Worm (Caenorhabditis elegans): Measurements from ENCODE around the gene lbp-7.

Gene lbp-7

ce11 chrV:13892457-13893375 lies 13.4 kb downstream of the lbp-7 start, which contains the start of gene sptl-3:
Gene sptl-3 (plus strand): TSS chrV:13893325.
- TF ChIP-seq flt-1 (GFP tag; IDR thresholded peaks at IDR 0.05): no peak

ce11 chrV:13893583-13893982 lies 14.2 kb downstream of the lbp-7 start:
- TF ChIP-seq tbx-37 (GFP tag; conservative IDR thresholded peaks at IDR 0.05) (no peak), ama-1 (optimal IDR thresholded peaks at IDR 0.05) (no peak), hmg-4 (GFP tag; optimal IDR thresholded peaks at IDR 0.05) (no peak), sea-1 (GFP tag; conservative IDR thresholded peaks at IDR 0.05) (no peak)

- TF ChIP-seq pes-1 (GFP tag; IDR thresholded peaks at IDR 0.05) (no peak), hnd-1 (tag; optimal IDR thresholded peaks at IDR 0.05) (no peak), scrt-1 (GFP tag; IDR thresholded peaks at IDR 0.05) (no peak), tbx-37 (GFP tag; conservative IDR thresholded peaks at IDR 0.05) (no peak)
Observed at ce11 chrV:13898356-13898755, 19.0 kb downstream of the lbp-7 start, which contains the start of gene cyp-35C1. Gene cyp-35C1 (minus strand): TSS chrV:13898487.

ce11 chrV:13899213-13899612 lies 19.9 kb downstream of the lbp-7 start, which contains the start of gene oac-3:
Gene oac-3 (plus strand): TSS chrV:13899513.
- TF ChIP-seq ceh-36 (tag; optimal IDR thresholded peaks at IDR 0.05) (no peak), F13C5.2 (tag; optimal IDR thresholded peaks at IDR 0.05) (no peak), hnd-1 (tag; optimal IDR thresholded peaks at IDR 0.05) (no peak), aly-1 (tag; optimal IDR thresholded peaks at IDR 0.05) (no peak), hmg-4 (GFP tag; optimal IDR thresholded peaks at IDR 0.05) (no peak), tbx-11 (GFP tag; IDR thresholded peaks at IDR 0.05) (no peak), flt-1 (GFP tag; IDR thresholded peaks at IDR 0.05) (no peak), ceh-13 (GFP tag; optimal IDR thresholded peaks at IDR 0.05) (no peak)

- TF ChIP-seq scrt-1 (GFP tag; IDR thresholded peaks at IDR 0.05): no peak
- no peak for TF ChIP-seq pes-1 (GFP tag; IDR thresholded peaks at IDR 0.05)
- TF ChIP-seq ceh-36 (tag; optimal IDR thresholded peaks at IDR 0.05): no peak
- TF ChIP-seq hmbx-1 (tag; optimal IDR thresholded peaks at IDR 0.05): no peak
- TF ChIP-seq sea-1 (GFP tag; conservative IDR thresholded peaks at IDR 0.05): no peak
- no peak for TF ChIP-seq tra-4 (tag; optimal IDR thresholded peaks at IDR 0.05)
- TF ChIP-seq aly-1 (tag; optimal IDR thresholded peaks at IDR 0.05): no peak
Observed at ce11 chrV:13902495-13902894, 23.1 kb downstream of the lbp-7 start, which contains the start of gene C06B3.1. Gene C06B3.1 (plus strand): TSS chrV:13902795.

ce11 chrV:13904446-13904845 lies 25.1 kb downstream of the lbp-7 start, which contains the start of gene stdh-3:
Gene stdh-3 (plus strand): TSS chrV:13904611.
- TF ChIP-seq ama-1 (optimal IDR thresholded peaks at IDR 0.05) (no peak), ets-7 (tag; optimal IDR thresholded peaks at IDR 0.05) (no peak), pes-1 (GFP tag; IDR thresholded peaks at IDR 0.05) (no peak), hnd-1 (tag; optimal IDR thresholded peaks at IDR 0.05) (no peak)

- TF ChIP-seq scrt-1 (GFP tag; IDR thresholded peaks at IDR 0.05): no peak
- TF ChIP-seq sea-1 (GFP tag; conservative IDR thresholded peaks at IDR 0.05): no peak
- no peak for TF ChIP-seq hmg-4 (GFP tag; optimal IDR thresholded peaks at IDR 0.05)
- no peak for TF ChIP-seq ama-1 (optimal IDR thresholded peaks at IDR 0.05)
Observed at ce11 chrV:13906166-13906565, 26.8 kb downstream of the lbp-7 start, which contains the start of gene stdh-1. Gene stdh-1 (plus strand): TSS chrV:13906492.

- no peak for TF ChIP-seq aly-1 (tag; optimal IDR thresholded peaks at IDR 0.05)
- TF ChIP-seq ama-1 (optimal IDR thresholded peaks at IDR 0.05): no peak
- no peak for TF ChIP-seq hmg-4 (GFP tag; optimal IDR thresholded peaks at IDR 0.05)
- no peak for TF ChIP-seq hnd-1 (tag; optimal IDR thresholded peaks at IDR 0.05)
- TF ChIP-seq ceh-13 (GFP tag; optimal IDR thresholded peaks at IDR 0.05): no peak
- TF ChIP-seq flt-1 (GFP tag; IDR thresholded peaks at IDR 0.05): no peak
Observed at ce11 chrV:13907557-13908104, 28.3 kb downstream of the lbp-7 start.

- no peak for TF ChIP-seq aly-1 (tag; optimal IDR thresholded peaks at IDR 0.05)
- no peak for TF ChIP-seq hnd-1 (tag; optimal IDR thresholded peaks at IDR 0.05)
- TF ChIP-seq ceh-13 (GFP tag; optimal IDR thresholded peaks at IDR 0.05): no peak
- TF ChIP-seq tbx-11 (GFP tag; IDR thresholded peaks at IDR 0.05): no peak
Observed at ce11 chrV:13908120-13908915, 29.0 kb downstream of the lbp-7 start.

All from whole organism, early embryonic.